Worm (Caenorhabditis elegans): Measurements from ENCODE around the gene Y55F3AM.5.

Y55F3AM.5 gene

ce11 chrIV:998914-999313 lies at the start of gene Y55F3AM.5:
TSS of gene Y55F3AM.5 (plus strand) at chrIV:999214.
- no peak for TF ChIP-seq unc-62 (GFP tag; optimal IDR thresholded peaks at IDR 0.05)
- no peak for TF ChIP-seq B0261.1 (tag; optimal IDR thresholded peaks at IDR 0.05)
- TF ChIP-seq aptf-3 (GFP tag; IDR thresholded peaks at IDR 0.05) = no peak
- TF ChIP-seq xnd-1 (tag; optimal IDR thresholded peaks at IDR 0.05) = no peak
- no peak for TF ChIP-seq nfya-1 (tag; optimal IDR thresholded peaks at IDR 0.05; ENCODE audit: borderline replicate concordance, insufficient read depth)
- TF ChIP-seq F49E8.2 (tag; optimal IDR thresholded peaks at IDR 0.05; ENCODE audit: insufficient read depth) = no peak
- TF ChIP-seq cebp-1 (GFP tag; IDR thresholded peaks at IDR 0.05) = no peak
- TF ChIP-seq cebp-1 (tag; optimal IDR thresholded peaks at IDR 0.05) = peak; percentile 48

- TF ChIP-seq Y67H2A.10 (GFP tag; conservative IDR thresholded peaks at IDR 0.05) (no peak), cebp-1 (GFP tag; IDR thresholded peaks at IDR 0.05) (no peak), cebp-1 (tag; optimal IDR thresholded peaks at IDR 0.05) (peak; percentile 32), hmg-1.2 (GFP tag; IDR thresholded peaks at IDR 0.05) (peak; percentile 84; the same call in 1 of the 2 replicates)
These were observed 48.9 kb upstream of the Y55F3AM.5 start for ce11 chrIV:949940-950592.

- TF ChIP-seq efl-1 (GFP tag; optimal IDR thresholded peaks at IDR 0.05) (no peak), pha-4 (tag; optimal IDR thresholded peaks at IDR 0.05) (no peak), B0336.3 (GFP tag; IDR thresholded peaks at IDR 0.05) (no peak), ZK185.1 (tag; optimal IDR thresholded peaks at IDR 0.05; ENCODE audit: poor library complexity, severe bottlenecking) (no peak), dpl-1 (GFP tag; optimal IDR thresholded peaks at IDR 0.05) (no peak), Y53F4B.3 (GFP tag; IDR thresholded peaks at IDR 0.05) (no peak), ztf-18 (tag; optimal IDR thresholded peaks at IDR 0.05) (no peak), madf-10 (tag; optimal IDR thresholded peaks at IDR 0.05) (no peak), ama-1 (optimal IDR thresholded peaks at IDR 0.05) (no peak), ama-1 (GFP tag; optimal IDR thresholded peaks at IDR 0.05) (no peak), let-526 (GFP tag; IDR thresholded peaks at IDR 0.05) (no peak), nhr-80 (tag; optimal IDR thresholded peaks at IDR 0.05) (no peak), T26A5.8 (tag; optimal IDR thresholded peaks at IDR 0.05) (no peak), Y95B8A.8 (GFP tag; IDR thresholded peaks at IDR 0.05) (no peak)
These were observed 47.4 kb upstream of the Y55F3AM.5 start for ce11 chrIV:951569-951968.

- TF ChIP-seq zfh-2 (GFP tag; conservative IDR thresholded peaks at IDR 0.05) (no peak), madf-10 (tag; optimal IDR thresholded peaks at IDR 0.05) (no peak), zim-3 (tag; optimal IDR thresholded peaks at IDR 0.05) (no peak), rpc-1 (optimal IDR thresholded peaks at IDR 0.05) (no peak), rpc-1 (tag; optimal IDR thresholded peaks at IDR 0.05) (no peak), bed-1 (GFP tag; IDR thresholded peaks at IDR 0.05) (no peak), K12H6.12 (tag; optimal IDR thresholded peaks at IDR 0.05) (no peak), lsy-27 (tag; optimal IDR thresholded peaks at IDR 0.05; ENCODE audit: borderline replicate concordance, insufficient read depth) (no peak), D2030.7 (GFP tag; IDR thresholded peaks at IDR 0.05) (no peak), rcor-1 (GFP tag; IDR thresholded peaks at IDR 0.05) (no peak), Y53G8AR.9 (GFP tag; conservative IDR thresholded peaks at IDR 0.05) (no peak), akir-1 (GFP tag; optimal IDR thresholded peaks at IDR 0.05) (no peak), egrh-3 (GFP tag; IDR thresholded peaks at IDR 0.05) (no peak), die-1 (tag; optimal IDR thresholded peaks at IDR 0.05) (no peak), cebp-1 (GFP tag; IDR thresholded peaks at IDR 0.05) (no peak), cebp-1 (tag; optimal IDR thresholded peaks at IDR 0.05) (no peak), aptf-3 (GFP tag; IDR thresholded peaks at IDR 0.05) (no peak)
These were observed 45.9 kb upstream of the Y55F3AM.5 start for ce11 chrIV:953136-953535.

Measured in whole organism, young adult.